Worm (Caenorhabditis elegans): ENCODE results near the gene C07A12.2.
A peak's percentile ranks its signal among the peaks of the same experiment; 100 is the strongest.

C07A12.2 gene

DNA sequence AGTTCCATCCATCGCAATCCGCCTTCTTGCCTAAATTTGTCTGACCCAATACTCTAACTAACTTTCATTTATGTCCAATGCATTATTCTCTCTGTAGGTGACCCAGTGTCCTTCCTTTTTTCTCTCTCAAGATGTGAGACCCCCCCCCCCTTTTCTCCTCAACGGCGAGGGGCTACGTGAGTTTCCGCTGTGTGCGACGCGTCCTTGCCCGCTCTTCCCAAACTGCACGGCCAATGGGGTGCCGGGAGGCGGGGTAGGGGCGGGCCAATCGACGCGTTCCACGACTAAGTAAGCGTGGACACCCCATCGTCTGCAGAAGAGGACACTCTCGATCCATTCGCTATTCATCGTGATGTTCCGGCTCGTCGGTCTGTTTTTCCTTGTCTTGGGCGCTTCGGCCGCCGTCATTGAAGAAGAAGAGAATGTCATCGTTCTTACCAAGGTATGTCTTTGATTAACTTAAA is 20.7 kb upstream of the C07A12.2 start, which contains the start of gene pdi-2 (continued):
- peak; percentile 48 for TF ChIP-seq ceh-14 (tag; optimal IDR thresholded peaks at IDR 0.05)
- TF ChIP-seq ahr-1 (tag; optimal IDR thresholded peaks at IDR 0.05) = peak; percentile 1
- no peak for TF ChIP-seq odd-2 (tag; optimal IDR thresholded peaks at IDR 0.05)
- no peak for TF ChIP-seq K09A11.1 (tag; optimal IDR thresholded peaks at IDR 0.05; ENCODE audit: insufficient read depth)
- TF ChIP-seq ceh-31 (tag; optimal IDR thresholded peaks at IDR 0.05) = peak; percentile 69
- no peak for TF ChIP-seq pqm-1 (tag; optimal IDR thresholded peaks at IDR 0.05)
- TF ChIP-seq fkh-10 (GFP tag; optimal IDR thresholded peaks at IDR 0.05) = no peak
- TF ChIP-seq elt-2 (tag; optimal IDR thresholded peaks at IDR 0.05) = peak; percentile 34
- TF ChIP-seq unc-3 (GFP tag; conservative IDR thresholded peaks at IDR 0.05) = no peak
- TF ChIP-seq unc-3 (tag; optimal IDR thresholded peaks at IDR 0.05) = no peak
- TF ChIP-seq ceh-2 (tag; optimal IDR thresholded peaks at IDR 0.05) = no peak
- no peak for TF ChIP-seq ceh-18 (tag; optimal IDR thresholded peaks at IDR 0.05)
- peak; percentile 37 for TF ChIP-seq che-1 (tag; optimal IDR thresholded peaks at IDR 0.05)
- TF ChIP-seq ama-1 (optimal IDR thresholded peaks at IDR 0.05) = no peak
- TF ChIP-seq ceh-34 (tag; optimal IDR thresholded peaks at IDR 0.05) = peak; percentile 25
- TF ChIP-seq dmd-4 (tag; optimal IDR thresholded peaks at IDR 0.05; ENCODE audit: borderline replicate concordance) = peak; percentile 14
- TF ChIP-seq unc-55 (GFP tag; optimal IDR thresholded peaks at IDR 0.05) = peak; percentile 5
- TF ChIP-seq zip-5 (tag; optimal IDR thresholded peaks at IDR 0.05) = no peak
- no peak for TF ChIP-seq unc-86 (tag; optimal IDR thresholded peaks at IDR 0.05)
- TF ChIP-seq unc-42 (tag; optimal IDR thresholded peaks at IDR 0.05) = peak; percentile 74
- TF ChIP-seq ets-4 (tag; optimal IDR thresholded peaks at IDR 0.05) = no peak

DNA sequence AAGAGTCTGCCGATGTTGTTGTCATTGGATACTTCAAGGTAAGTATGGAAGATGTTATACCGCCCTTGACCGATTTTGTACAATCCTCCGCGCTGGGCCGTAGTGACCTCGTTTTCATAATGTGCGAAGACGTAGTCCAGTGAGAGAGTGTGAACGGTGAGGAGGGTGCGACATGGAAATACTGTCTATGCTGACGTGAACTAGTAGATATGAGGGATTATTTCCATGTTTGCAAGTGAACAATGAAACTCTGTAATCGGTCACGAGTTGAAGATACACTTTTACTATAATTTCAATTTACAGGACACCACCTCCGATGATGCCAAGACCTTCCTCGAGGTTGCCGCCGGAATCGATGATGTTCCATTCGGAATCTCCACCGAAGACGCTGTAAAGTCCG is 19.8 kb upstream of the C07A12.2 start:
- TF ChIP-seq syd-9 (tag; optimal IDR thresholded peaks at IDR 0.05) (no peak), ama-1 (optimal IDR thresholded peaks at IDR 0.05) (no peak), odd-2 (tag; optimal IDR thresholded peaks at IDR 0.05) (no peak), Y22D7AL.16 (tag; optimal IDR thresholded peaks at IDR 0.05) (no peak), pax-1 (tag; optimal IDR thresholded peaks at IDR 0.05) (no peak), fkh-10 (GFP tag; optimal IDR thresholded peaks at IDR 0.05) (no peak), ceh-24 (tag; optimal IDR thresholded peaks at IDR 0.05) (no peak), ref-2 (tag; optimal IDR thresholded peaks at IDR 0.05) (no peak), ceh-48 (tag; optimal IDR thresholded peaks at IDR 0.05) (no peak), pha-4 (tag; optimal IDR thresholded peaks at IDR 0.05) (no peak), eyg-1 (tag; optimal IDR thresholded peaks at IDR 0.05) (no peak), sox-2 (GFP tag; IDR thresholded peaks at IDR 0.05) (no peak), ceh-31 (tag; optimal IDR thresholded peaks at IDR 0.05) (no peak), K02D7.2 (tag; optimal IDR thresholded peaks at IDR 0.05) (no peak), nfya-1 (tag; optimal IDR thresholded peaks at IDR 0.05) (no peak), ceh-19 (GFP tag; optimal IDR thresholded peaks at IDR 0.05) (no peak), unc-3 (GFP tag; conservative IDR thresholded peaks at IDR 0.05) (no peak), unc-3 (tag; optimal IDR thresholded peaks at IDR 0.05) (no peak)

DNA sequence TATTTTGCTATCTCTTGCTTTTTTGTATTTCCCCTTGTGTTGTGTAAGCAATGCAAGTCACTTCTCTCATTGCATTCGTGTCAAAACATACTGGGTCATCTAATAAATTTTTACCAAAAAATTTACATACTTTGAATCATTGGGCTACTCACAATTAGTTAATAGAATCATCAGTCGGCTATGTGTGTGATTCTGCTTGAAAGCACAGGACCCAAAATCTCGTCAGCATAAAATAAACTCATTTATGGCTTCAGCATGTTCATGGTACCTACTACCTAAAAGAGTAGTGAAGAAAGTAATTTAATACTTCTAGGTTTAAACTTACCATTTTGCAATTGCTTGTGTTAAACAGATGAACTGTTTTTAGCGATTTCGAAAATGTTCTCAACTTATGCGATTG is 18.2 kb upstream of the C07A12.2 start:
- TF ChIP-seq ama-1 (optimal IDR thresholded peaks at IDR 0.05) (peak; percentile 43), che-1 (tag; optimal IDR thresholded peaks at IDR 0.05) (no peak)

DNA sequence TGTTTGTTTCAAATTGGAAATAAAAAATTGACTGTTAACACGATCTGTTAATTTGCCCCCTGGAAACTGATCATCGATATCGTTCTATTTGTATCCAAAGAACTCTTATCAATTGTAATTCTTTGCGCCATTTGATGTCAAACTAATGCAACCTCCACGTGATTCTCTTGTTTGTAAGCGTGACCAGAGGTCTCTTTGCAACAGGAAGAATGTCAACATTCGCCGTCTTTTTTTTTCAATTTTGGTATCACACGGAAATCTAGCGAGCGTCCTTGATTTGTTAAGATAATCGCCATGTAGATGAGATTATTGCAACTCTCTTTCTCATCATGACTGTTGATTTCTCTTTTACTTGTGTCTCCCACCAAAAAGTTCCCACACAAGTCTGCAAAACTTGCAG is 15.7 kb upstream of the C07A12.2 start:
- TF ChIP-seq ceh-48 (tag; optimal IDR thresholded peaks at IDR 0.05) (no peak), F13H6.1 (tag; optimal IDR thresholded peaks at IDR 0.05) (no peak), fkh-6 (tag; optimal IDR thresholded peaks at IDR 0.05) (no peak), ceh-22 (tag; optimal IDR thresholded peaks at IDR 0.05) (no peak), nfya-1 (tag; optimal IDR thresholded peaks at IDR 0.05) (no peak), ets-4 (tag; optimal IDR thresholded peaks at IDR 0.05) (no peak), ceh-2 (tag; optimal IDR thresholded peaks at IDR 0.05) (no peak)

Measured in whole organism, late embryonic.